Fruit fly (Drosophila melanogaster): ENCODE measurements around the gene CG4119.

CG4119 gene

DNA sequence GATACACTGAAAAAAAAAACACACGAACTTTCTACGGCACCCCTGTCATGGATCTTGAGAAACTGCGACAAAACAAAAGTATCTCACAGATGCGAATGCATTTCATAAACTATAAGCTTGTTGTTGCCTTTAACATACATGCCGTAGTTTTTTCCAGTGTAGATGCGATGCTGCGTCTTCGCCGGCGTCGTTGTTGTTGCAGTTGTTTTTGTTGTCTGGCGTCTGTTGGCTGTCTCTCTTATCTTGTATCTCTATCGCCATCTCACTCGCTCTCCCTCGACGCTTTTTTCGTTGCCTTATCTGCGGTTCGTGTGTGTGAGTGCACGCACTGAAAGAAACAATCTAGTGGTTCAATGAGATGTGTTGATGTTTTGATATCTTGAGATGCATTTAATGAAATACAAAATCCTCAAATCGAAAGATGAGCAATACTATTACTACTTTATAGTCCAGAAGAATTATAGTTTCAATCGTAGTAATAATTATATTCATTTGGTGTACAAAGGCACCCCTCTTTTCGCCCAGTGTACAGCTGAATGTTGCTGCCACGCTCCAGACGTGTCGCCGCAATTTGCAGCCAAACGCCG is 30.7 kb downstream of the CG4119 start (continued):
- TF ChIP-seq Gug (GFP tag; IDR thresholded peaks at IDR 0.05), result peak; percentile 93
- TF ChIP-seq CG8319 (GFP tag; optimal IDR thresholded peaks at IDR 0.05), result peak; percentile 95
- TF ChIP-seq acj6 (GFP tag; optimal IDR thresholded peaks at IDR 0.05), result peak; percentile 98
- TF ChIP-seq Hr39 (GFP tag; optimal IDR thresholded peaks at IDR 0.05), result peak; percentile 98
- peak; percentile 97 for TF ChIP-seq Sox102F (GFP tag; optimal IDR thresholded peaks at IDR 0.05)
- TF ChIP-seq Eip93F (GFP tag; optimal IDR thresholded peaks at IDR 0.05), result peak; percentile 95
- peak; percentile 96 for TF ChIP-seq CG1621 (tag; optimal IDR thresholded peaks at IDR 0.05)
- peak; percentile 95 for TF ChIP-seq CG16779 (tag; optimal IDR thresholded peaks at IDR 0.05)
- TF ChIP-seq achi (GFP tag; optimal IDR thresholded peaks at IDR 0.05), result peak; percentile 96
- TF ChIP-seq OdsH (GFP tag; optimal IDR thresholded peaks at IDR 0.05), result peak; percentile 96
- TF ChIP-seq Met (GFP tag; optimal IDR thresholded peaks at IDR 0.05), result peak; percentile 97
- peak; percentile 89 for TF ChIP-seq CG11294 (GFP tag; IDR thresholded peaks at IDR 0.05)
- peak; percentile 94 for TF ChIP-seq fd85E (GFP tag; optimal IDR thresholded peaks at IDR 0.05)
- TF ChIP-seq Sox15 (GFP tag; optimal IDR thresholded peaks at IDR 0.05), result peak; percentile 96
- TF ChIP-seq Hr38 (GFP tag; optimal IDR thresholded peaks at IDR 0.05), result peak; percentile 66
- TF ChIP-seq fkh (GFP tag; optimal IDR thresholded peaks at IDR 0.05), result peak; percentile 67

DNA sequence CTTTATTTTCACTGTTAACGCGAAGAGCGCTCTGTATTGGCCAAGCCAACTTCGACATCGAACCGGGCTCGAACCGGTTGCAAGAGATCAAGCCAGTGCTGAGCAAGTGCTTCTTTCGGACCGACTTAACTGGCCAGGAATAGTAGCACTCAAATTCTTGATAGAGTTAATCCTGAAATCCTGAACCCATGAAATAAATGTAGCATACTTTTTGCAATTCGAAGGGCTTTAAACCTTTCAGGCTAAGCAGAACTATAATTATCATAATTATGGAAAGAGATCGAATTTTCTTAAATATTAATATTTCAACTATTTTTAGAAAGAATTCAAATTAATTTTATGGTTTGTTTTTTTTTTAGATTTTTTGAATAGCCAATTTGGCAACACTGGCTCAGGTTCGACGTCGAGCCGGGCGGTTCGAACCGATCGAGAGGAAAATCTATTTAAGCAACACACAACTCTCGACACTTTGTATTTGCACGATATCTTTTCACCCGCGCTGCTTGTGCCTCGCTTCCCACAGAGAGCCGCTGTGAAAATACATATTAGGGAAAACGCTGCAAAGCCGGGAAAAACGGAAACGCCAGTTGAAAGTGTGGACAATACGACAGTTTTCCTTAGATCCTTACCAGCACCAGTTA is 32.4 kb downstream of the CG4119 start, which contains the start of gene AdamTS-B:
TSS of gene AdamTS-B (plus strand) at position 471 of the 641 bp plus-strand sequence.
- TF ChIP-seq Sox15 (GFP tag; optimal IDR thresholded peaks at IDR 0.05) (peak; percentile 46), CG11902 (GFP tag; optimal IDR thresholded peaks at IDR 0.05) (peak; percentile 29), net (GFP tag; optimal IDR thresholded peaks at IDR 0.05) (peak; percentile 48), CG16779 (tag; optimal IDR thresholded peaks at IDR 0.05) (peak; percentile 73), Hr38 (GFP tag; optimal IDR thresholded peaks at IDR 0.05) (no peak), CG32006 (GFP tag; optimal IDR thresholded peaks at IDR 0.05) (peak; percentile 79), CG6276 (GFP tag; optimal IDR thresholded peaks at IDR 0.05) (peak; percentile 80), Lpt (GFP tag; optimal IDR thresholded peaks at IDR 0.05) (peak; percentile 57), Eip75B (GFP tag; optimal IDR thresholded peaks at IDR 0.05) (peak; percentile 76), CG6808 (GFP tag; optimal IDR thresholded peaks at IDR 0.05) (peak; percentile 78), acj6 (GFP tag; optimal IDR thresholded peaks at IDR 0.05) (peak; percentile 62), Sox14 (GFP tag; optimal IDR thresholded peaks at IDR 0.05) (peak; percentile 44), CG11294 (GFP tag; IDR thresholded peaks at IDR 0.05) (peak; percentile 60; the same call in 1 of the 2 replicates), fd85E (GFP tag; optimal IDR thresholded peaks at IDR 0.05) (no peak), CG9139 (GFP tag; optimal IDR thresholded peaks at IDR 0.05) (peak; percentile 56), Blimp-1 (GFP tag; optimal IDR thresholded peaks at IDR 0.05) (peak; percentile 28), CG8632 (GFP tag; optimal IDR thresholded peaks at IDR 0.05) (peak; percentile 52), CG1621 (tag; optimal IDR thresholded peaks at IDR 0.05) (peak; percentile 52), spab (GFP tag; optimal IDR thresholded peaks at IDR 0.05) (peak; percentile 68), CG7368 (GFP tag; optimal IDR thresholded peaks at IDR 0.05) (peak; percentile 57), ss (GFP tag; optimal IDR thresholded peaks at IDR 0.05) (no peak), OdsH (GFP tag; optimal IDR thresholded peaks at IDR 0.05) (peak; percentile 63), salr (GFP tag; optimal IDR thresholded peaks at IDR 0.05) (peak; percentile 17 to 51), CG6163 (GFP tag; IDR thresholded peaks at IDR 0.05) (peak; percentile 78), eg (GFP tag; IDR thresholded peaks at IDR 0.05) (peak; percentile 69; the same call in 2 of the 3 replicates), vri (GFP tag; optimal IDR thresholded peaks at IDR 0.05) (peak; percentile 25), CG15336 (GFP tag; IDR thresholded peaks at IDR 0.05) (peak; percentile 69), CG4318 (GFP tag; optimal IDR thresholded peaks at IDR 0.05) (peak; percentile 59), CG3032 (tag; optimal IDR thresholded peaks at IDR 0.05) (peak; percentile 69), Hr4 (GFP tag; optimal IDR thresholded peaks at IDR 0.05) (peak; percentile 69), fd59A (GFP tag; optimal IDR thresholded peaks at IDR 0.05) (peak; percentile 70), CG34406 (GFP tag; optimal IDR thresholded peaks at IDR 0.05) (peak; percentile 53), lz (GFP tag; optimal IDR thresholded peaks at IDR 0.05) (peak; percentile 74), Sox102F (GFP tag; optimal IDR thresholded peaks at IDR 0.05) (peak; percentile 62), Eip93F (GFP tag; optimal IDR thresholded peaks at IDR 0.05) (peak; percentile 44), pdm3 (GFP tag; optimal IDR thresholded peaks at IDR 0.05) (peak; percentile 62), cyc (GFP tag; optimal IDR thresholded peaks at IDR 0.05) (peak; percentile 52), CG10631 (GFP tag; optimal IDR thresholded peaks at IDR 0.05) (peak; percentile 57), fkh (GFP tag; optimal IDR thresholded peaks at IDR 0.05) (no peak), Ets96B (tag; optimal IDR thresholded peaks at IDR 0.05) (peak; percentile 49), CG6792 (GFP tag; optimal IDR thresholded peaks at IDR 0.05) (peak; percentile 62)
